Worm (Caenorhabditis elegans) whole organism, dauer: ENCODE measurements around the gene sup-1.

Source experiments
- unc-62 ChIP-seq: sonication (generic microtip); optimal IDR thresholded peaks from 2 replicates; lab custom pipeline; 2017; ENCODE audit warnings: missing biosample characterization, missing genetic modification reagents, missing genetic modification characterization

sup-1 gene

DNA sequence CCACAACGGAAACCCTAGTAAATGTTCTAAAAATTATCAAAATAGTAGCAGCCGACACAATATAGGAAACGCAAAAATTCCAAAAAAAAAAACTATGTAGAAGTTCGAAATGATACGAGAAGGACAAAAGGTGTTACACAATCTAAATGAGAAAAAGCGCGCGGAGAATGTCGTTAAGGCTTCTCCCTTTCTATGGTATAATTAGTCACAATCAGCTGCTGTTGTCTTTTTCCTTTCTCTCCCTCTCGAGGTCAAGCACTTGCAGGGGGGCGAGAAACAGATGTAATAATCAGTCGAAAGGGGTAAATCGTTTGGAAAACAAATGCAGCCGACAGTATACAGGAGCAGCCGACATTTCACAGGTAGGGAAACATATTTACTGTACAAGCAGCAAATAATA, 5.9 kb downstream of the sup-1 start:
- TF ChIP-seq unc-62 (GFP tag; lab: Kevin White, UChicago) = no peak

DNA sequence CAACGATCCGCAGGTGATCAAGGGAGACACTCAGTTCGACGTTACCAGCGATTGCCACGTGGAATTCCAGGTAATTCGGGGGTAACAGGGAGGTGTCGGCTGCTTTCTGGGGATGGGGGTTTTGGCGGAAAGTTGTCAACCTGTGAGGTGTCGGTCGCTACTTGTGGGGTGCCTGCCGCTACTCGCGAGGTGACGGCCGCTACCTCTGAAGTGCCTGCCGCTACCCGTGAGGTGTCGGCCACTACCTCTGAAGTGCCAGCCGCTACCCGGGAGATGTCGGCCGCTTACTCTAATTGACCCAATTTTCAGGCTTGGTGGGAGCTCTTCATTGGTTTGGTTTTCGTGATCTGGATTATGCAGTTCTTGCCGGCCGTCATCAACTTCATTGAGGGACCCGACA, 6.6 kb downstream of the sup-1 start:
- no peak for TF ChIP-seq unc-62 (GFP tag; lab: Kevin White, UChicago)

- no peak for TF ChIP-seq unc-62 (GFP tag; lab: Kevin White, UChicago)
These were observed 7.1 kb downstream of the sup-1 start, which contains the start of gene Y41C4A.18 for ce11 chrIII:11730312-11730711. Gene Y41C4A.18, plus strand, starts transcription at chrIII:11730612.

ce11 chrIII:11727010-11727409, 10.4 kb downstream of the sup-1 start:
- TF ChIP-seq unc-62 (GFP tag; lab: Kevin White, UChicago) = no peak

ce11 chrIII:11726590-11726989, 10.8 kb downstream of the sup-1 start, which contains the start of gene Y41C4A.12:
Gene Y41C4A.12, minus strand, starts transcription at chrIII:11726690.
- TF ChIP-seq unc-62 (GFP tag; lab: Kevin White, UChicago) = no peak

- TF ChIP-seq unc-62 (GFP tag; lab: Kevin White, UChicago) = no peak
These were observed 16.0 kb downstream of the sup-1 start, which contains the start of gene Y41C4A.32 for ce11 chrIII:11721405-11721804. Gene Y41C4A.32, plus strand, starts transcription at chrIII:11721706.

- TF ChIP-seq unc-62 (GFP tag; lab: Kevin White, UChicago) = no peak
These were observed 18.0 kb downstream of the sup-1 start, which contains the start of the genes elb-1 and Y41C4A.11 for ce11 chrIII:11719400-11719875. Gene elb-1, minus strand, starts transcription at chrIII:11719450. Gene Y41C4A.11, plus strand, starts transcription at chrIII:11719860.

DNA sequence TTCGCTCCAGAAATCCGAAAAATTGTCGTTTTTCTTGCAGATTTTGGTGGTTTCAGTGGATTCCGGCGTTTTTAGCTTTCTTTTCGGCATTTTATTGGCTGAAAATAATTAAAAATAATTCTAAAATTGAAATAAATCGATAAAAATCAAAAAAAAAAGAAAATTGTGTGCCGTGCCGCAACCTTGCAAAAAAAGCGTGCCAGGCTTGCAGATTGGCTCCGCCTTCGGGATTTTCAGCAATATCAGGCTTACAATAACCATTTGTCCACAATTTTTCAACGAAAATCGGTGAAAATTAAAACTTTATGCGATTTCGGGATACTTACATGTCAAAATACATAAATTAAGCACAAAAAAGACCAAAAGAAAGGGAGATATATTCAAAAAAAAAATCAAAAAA, 18.9 kb downstream of the sup-1 start, which contains the start of gene Y41C4A.9:
Gene Y41C4A.9, minus strand, starts transcription at position 98 of the 400 bp plus-strand sequence.
- TF ChIP-seq unc-62 (GFP tag; lab: Kevin White, UChicago) = no peak

DNA sequence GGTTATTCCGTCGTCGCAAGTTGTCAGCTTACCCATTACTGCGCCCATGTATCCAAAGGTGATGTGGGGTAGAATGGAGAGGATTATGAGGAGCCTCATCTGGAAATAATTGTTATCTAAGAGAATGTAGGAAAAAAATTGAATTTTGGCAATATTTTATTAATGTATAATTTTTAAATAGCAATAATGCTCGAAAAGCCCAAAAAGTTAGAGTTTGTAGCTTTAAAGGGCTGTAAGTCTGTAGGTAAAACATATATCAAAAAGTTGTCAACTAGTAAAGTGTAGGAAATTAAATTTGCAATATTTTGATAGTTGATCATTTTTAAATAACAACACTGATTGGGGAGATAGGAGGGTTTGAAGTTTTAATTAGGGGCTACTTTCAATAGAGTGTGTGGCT, 28.7 kb downstream of the sup-1 start, which contains the start of gene Y41C4A.8:
Gene Y41C4A.8, minus strand, starts transcription at position 101 of the 400 bp plus-strand sequence.
- no peak for TF ChIP-seq unc-62 (GFP tag; lab: Kevin White, UChicago)

ce11 chrIII:11706665-11707064, 30.8 kb downstream of the sup-1 start, which contains the start of gene col-96:
Gene col-96, minus strand, starts transcription at chrIII:11706765.
- TF ChIP-seq unc-62 (GFP tag; lab: Kevin White, UChicago) = no peak

- no peak for TF ChIP-seq unc-62 (GFP tag; lab: Kevin White, UChicago)
These were observed 31.5 kb downstream of the sup-1 start for ce11 chrIII:11705930-11706329.

DNA sequence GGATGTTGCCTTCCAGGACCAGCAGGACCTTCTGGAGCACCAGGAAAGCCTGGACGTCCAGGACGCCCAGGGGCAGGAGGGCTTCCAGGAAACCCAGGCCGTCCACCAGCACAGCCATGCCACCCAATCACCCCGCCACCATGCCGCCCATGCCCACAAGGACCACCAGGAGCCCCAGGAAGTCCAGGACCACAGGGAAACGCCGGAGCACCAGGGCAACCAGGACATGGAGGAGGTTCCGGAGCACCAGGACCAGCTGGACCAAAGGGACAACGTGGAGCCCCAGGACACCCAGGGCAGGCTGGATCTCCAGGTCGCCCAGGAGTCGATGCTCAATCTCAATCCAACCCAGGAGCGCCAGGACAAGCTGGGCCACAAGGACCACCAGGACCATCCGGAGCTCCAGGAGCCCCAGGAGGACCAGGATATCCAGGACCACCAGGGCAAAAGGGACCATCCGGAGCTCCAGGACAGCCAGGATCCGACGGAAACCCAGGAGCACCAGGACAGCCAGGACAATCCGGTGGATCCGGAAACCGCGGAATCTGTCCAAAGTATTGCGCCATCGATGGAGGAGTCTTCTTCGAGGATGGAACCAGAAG, 32.9 kb downstream of the sup-1 start:
- TF ChIP-seq unc-62 (GFP tag; lab: Kevin White, UChicago) = no peak

- TF ChIP-seq unc-62 (GFP tag; lab: Kevin White, UChicago) = no peak
These were observed 33.7 kb downstream of the sup-1 start, which contains the start of gene col-95 for ce11 chrIII:11703776-11704093. Gene col-95, plus strand, starts transcription at chrIII:11703994.

DNA sequence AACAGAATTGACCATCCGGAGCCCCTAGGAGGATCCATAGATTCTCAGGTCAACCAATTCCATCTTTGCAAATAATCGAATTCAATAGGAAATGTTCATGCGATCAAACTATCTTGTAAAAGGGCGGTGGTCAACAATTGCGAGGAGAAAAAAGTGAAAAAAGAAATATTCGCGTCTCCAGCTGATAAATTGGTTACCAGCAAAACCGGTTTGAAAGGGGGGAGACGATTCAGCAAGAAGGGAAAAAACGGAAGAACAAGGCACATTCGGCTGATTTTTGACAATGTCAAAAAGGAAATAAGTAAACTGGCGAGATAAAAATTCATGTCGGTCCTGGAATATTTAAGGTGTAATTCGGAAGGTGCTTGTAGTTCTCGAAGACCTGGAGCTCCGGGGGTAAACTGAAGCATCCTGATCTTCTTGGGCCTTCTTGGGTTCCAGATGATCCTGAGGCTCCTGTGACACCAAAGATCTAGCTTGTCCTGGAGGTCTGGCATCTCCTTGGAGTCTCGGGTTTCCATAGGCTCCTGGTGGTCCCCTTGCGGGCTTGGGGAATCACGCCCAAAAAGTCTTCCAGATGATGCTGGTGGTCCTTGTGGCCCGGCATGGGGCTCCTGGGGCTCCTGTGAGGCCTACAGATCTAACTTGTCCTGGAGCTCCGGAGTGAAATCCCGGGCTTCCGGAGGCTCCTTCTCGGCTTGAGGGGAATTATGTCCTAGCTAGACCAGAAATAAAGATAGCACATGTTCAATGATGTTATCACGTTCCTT, 34.2 kb downstream of the sup-1 start:
- no peak for TF ChIP-seq unc-62 (GFP tag; lab: Kevin White, UChicago)

DNA sequence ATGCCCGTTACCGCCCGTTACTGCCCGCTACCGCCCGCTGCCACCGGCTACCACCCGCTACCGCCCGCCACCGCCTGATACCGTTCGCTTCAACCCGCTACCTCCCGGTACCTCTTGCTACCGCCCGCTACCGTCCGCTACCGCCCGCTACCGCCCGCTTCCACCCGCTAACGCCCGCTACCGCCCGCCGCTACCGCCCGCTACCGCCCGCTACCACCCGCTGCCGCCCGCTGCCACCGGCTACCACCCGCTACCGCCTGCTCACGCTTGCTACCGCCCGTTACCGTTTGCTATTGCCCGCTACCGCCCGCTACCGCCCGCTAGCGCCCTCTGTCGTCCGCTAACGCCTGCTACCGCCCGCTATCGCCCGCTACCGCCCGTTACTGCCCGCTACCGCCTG, 35.6 kb downstream of the sup-1 start:
- TF ChIP-seq unc-62 (GFP tag; lab: Kevin White, UChicago) = no peak

DNA sequence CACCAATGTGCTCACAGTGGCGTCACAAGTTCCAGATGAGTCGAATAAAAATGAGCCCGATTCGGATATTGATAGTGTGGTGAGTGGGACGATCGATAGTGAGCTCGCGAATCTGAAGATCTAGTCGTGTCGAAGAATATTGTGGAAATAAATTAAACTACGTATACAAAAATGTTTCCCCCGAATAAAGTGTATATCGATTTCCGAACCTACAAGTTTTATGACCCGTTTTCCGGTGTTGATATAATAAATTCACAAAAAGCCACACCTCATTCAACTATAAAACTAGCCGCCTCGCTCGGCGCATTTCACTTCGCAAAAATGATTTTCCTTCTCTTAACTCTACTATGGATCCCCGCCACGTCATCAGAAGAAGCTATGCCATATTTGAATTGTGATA, 37.5 kb downstream of the sup-1 start, which contains the start of gene pqn-84:
Gene pqn-84, plus strand, starts transcription at position 301 of the 400 bp plus-strand sequence.
- no peak for TF ChIP-seq unc-62 (GFP tag; lab: Kevin White, UChicago)
